Fruit fly (Drosophila melanogaster): ENCODE results near the gene Dyro.

Gene Dyro

DNA sequence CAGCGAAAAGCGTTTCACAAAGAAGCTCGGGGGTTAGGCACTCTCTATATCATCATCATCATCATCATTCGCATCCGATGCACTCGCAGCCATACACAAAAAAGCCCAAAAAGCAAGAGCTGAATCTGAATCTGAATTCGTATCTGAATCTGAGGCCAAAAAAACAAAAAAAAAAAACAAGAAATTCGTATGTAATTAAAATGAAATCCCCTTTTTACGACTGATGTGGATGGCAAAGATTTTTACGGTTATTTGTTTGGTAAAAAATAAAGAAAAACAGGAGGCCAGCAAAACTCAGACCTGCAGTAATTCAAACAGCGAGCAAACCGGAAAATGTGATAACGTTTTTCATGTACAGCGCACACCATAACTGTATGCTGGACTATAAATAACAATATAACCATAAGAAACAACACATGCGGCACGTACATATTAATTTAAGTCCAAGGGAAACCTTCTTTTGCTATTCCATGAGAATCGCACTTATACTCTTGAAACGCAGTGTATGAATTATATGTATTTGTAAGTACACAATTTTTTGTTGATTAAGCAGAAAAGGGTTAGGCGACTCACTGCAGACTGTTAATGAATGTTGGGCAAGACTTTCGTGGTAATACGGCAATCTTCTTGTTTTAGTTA is 22.9 kb upstream of the Dyro start (continued):
- TF ChIP-seq sob (GFP tag; IDR thresholded peaks at IDR 0.05) (peak; percentile 91), Bgb (GFP tag; IDR thresholded peaks at IDR 0.05; ENCODE audit: partially characterized antibody) (no peak), CG14965 (GFP tag; optimal IDR thresholded peaks at IDR 0.05; ENCODE audit: borderline replicate concordance) (peak; percentile 64), CG31224 (GFP tag; IDR thresholded peaks at IDR 0.05) (peak; percentile 76), bowl (GFP tag; IDR thresholded peaks at IDR 0.05) (peak; percentile 77), dpn (GFP tag; optimal IDR thresholded peaks at IDR 0.05) (peak; percentile 81 to 88), TFAM (GFP tag; optimal IDR thresholded peaks at IDR 0.05) (peak; percentile 68), CG8388 (GFP tag; optimal IDR thresholded peaks at IDR 0.05) (peak; percentile 83), Abd-B (GFP tag; optimal IDR thresholded peaks at IDR 0.05) (peak; percentile 83), CG3726 (GFP tag; IDR thresholded peaks at IDR 0.05) (peak; percentile 86), CG12391 (tag; optimal IDR thresholded peaks at IDR 0.05) (peak; percentile 82), sens (GFP tag) (peak; percentile 97), Drgx (GFP tag; IDR thresholded peaks at IDR 0.05) (peak; percentile 72), shn (GFP tag; optimal IDR thresholded peaks at IDR 0.05) (peak; percentile 52), usp (GFP tag; optimal IDR thresholded peaks at IDR 0.05) (no peak), ken (GFP tag; IDR thresholded peaks at IDR 0.05) (peak; percentile 91), CG4707 (GFP tag; optimal IDR thresholded peaks at IDR 0.05) (peak; percentile 80), CG13424 (tag; optimal IDR thresholded peaks at IDR 0.05) (peak; percentile 85), sc (optimal IDR thresholded peaks at IDR 0.05) (no peak), sc (GFP tag; optimal IDR thresholded peaks at IDR 0.05) (peak; percentile 61), ase (GFP tag; IDR thresholded peaks at IDR 0.05) (peak; percentile 89), CG11560 (tag; IDR thresholded peaks at IDR 0.05) (peak; percentile 73; the same call in 2 of the 3 replicates), CoRest (tag; optimal IDR thresholded peaks at IDR 0.05) (peak; percentile 89), CG6765 (GFP tag; optimal IDR thresholded peaks at IDR 0.05) (peak; percentile 48), psq (GFP tag; optimal IDR thresholded peaks at IDR 0.05) (peak; percentile 29), Gsc (GFP tag; IDR thresholded peaks at IDR 0.05) (no peak), seq (GFP tag; IDR thresholded peaks at IDR 0.05) (peak; percentile 86), Mrtf (GFP tag; IDR thresholded peaks at IDR 0.05) (peak; percentile 94), Pdp1 (GFP tag; optimal IDR thresholded peaks at IDR 0.05) (peak; percentile 83 to 88), ATbp (GFP tag; optimal IDR thresholded peaks at IDR 0.05) (peak; percentile 83), CG17361 (GFP tag; IDR thresholded peaks at IDR 0.05) (peak; percentile 90), CG6813 (GFP tag; optimal IDR thresholded peaks at IDR 0.05) (peak; percentile 84), nmo (GFP tag; optimal IDR thresholded peaks at IDR 0.05) (peak; percentile 91), oc (tag; optimal IDR thresholded peaks at IDR 0.05) (peak; percentile 87), CG17912 (GFP tag; optimal IDR thresholded peaks at IDR 0.05) (peak; percentile 34), Dip3 (GFP tag; optimal IDR thresholded peaks at IDR 0.05) (peak; percentile 79), CG1529 (GFP tag; optimal IDR thresholded peaks at IDR 0.05) (peak; percentile 79), br (optimal IDR thresholded peaks at IDR 0.05) (no peak), CG5180 (GFP tag; optimal IDR thresholded peaks at IDR 0.05) (peak; percentile 71), fu2 (GFP tag; optimal IDR thresholded peaks at IDR 0.05) (peak; percentile 66), Mad (GFP tag; optimal IDR thresholded peaks at IDR 0.05) (peak; percentile 78), Optix (GFP tag; IDR thresholded peaks at IDR 0.05) (peak; percentile 79; the same call in 2 of the 3 replicates), Ssrp (tag; optimal IDR thresholded peaks at IDR 0.05) (peak; percentile 82), sisA (GFP tag; IDR thresholded peaks at IDR 0.05) (peak; percentile 93), CG7839 (tag; optimal IDR thresholded peaks at IDR 0.05) (peak; percentile 91), cad (GFP tag; optimal IDR thresholded peaks at IDR 0.05) (no peak), amos (GFP tag; IDR thresholded peaks at IDR 0.05; ENCODE audit: partially characterized antibody) (no peak), Lpt (GFP tag; optimal IDR thresholded peaks at IDR 0.05) (no peak), ato (GFP tag; IDR thresholded peaks at IDR 0.05; ENCODE audit: partially characterized antibody) (no peak), Dp (GFP tag; optimal IDR thresholded peaks at IDR 0.05) (no peak), trh (GFP tag; optimal IDR thresholded peaks at IDR 0.05) (peak; percentile 57)

Measured in whole organism, embryonic.